Worm (Caenorhabditis elegans) whole organism, mixed stage, embryonic: ENCODE data around the gene ubc-24.

ENCODE experiments used
- M03D4.4 ChIP-seq: sonication (generic microtip); optimal IDR thresholded peaks from 2 replicates; lab custom pipeline; 2017; ENCODE audit warnings: mild to moderate bottlenecking, missing genetic modification characterization, missing compliant biosample characterization
- blmp-1 ChIP-seq: fragments of 150-350 bp; optimal IDR thresholded peaks from 2 replicates; lab custom pipeline; 2014; ENCODE audit warnings: missing biosample characterization, missing genetic modification characterization
- ceh-39 ChIP-seq: fragments of 150-350 bp; optimal IDR thresholded peaks from 2 replicates; lab custom pipeline; 2014; ENCODE audit warnings: missing biosample characterization, missing genetic modification characterization
- ceh-43 ChIP-seq: fragments of 200-800 bp; sonication (Bioruptor generic); optimal IDR thresholded peaks from 2 replicates; lab custom pipeline; 2018; ENCODE audit warnings: mild to moderate bottlenecking, missing genetic modification characterization, moderate library complexity, missing compliant biosample characterization
- ceh-83 ChIP-seq: fragments of 200-800 bp; sonication (Bioruptor generic); optimal IDR thresholded peaks from 2 replicates; lab custom pipeline; 2018; ENCODE audit warnings: mild to moderate bottlenecking, missing genetic modification characterization, missing compliant biosample characterization
- ces-1 ChIP-seq: fragments of 150-350 bp; optimal IDR thresholded peaks from 2 replicates; lab custom pipeline; 2014; ENCODE audit warnings: missing biosample characterization, missing genetic modification reagents, missing genetic modification characterization
- cnd-1 ChIP-seq: fragments of 200-800 bp; sonication (Bioruptor generic); optimal IDR thresholded peaks from 2 replicates; lab custom pipeline; 2018; ENCODE audit warnings: mild to moderate bottlenecking, missing genetic modification characterization, missing compliant biosample characterization
- elt-1 ChIP-seq: sonication (generic microtip); optimal IDR thresholded peaks from 2 replicates; lab custom pipeline; 2017; ENCODE audit warnings: missing genetic modification characterization, mild to moderate bottlenecking, missing compliant biosample characterization, antibody characterized with exemption, moderate library complexity, borderline replicate concordance; ENCODE audit not compliant: insufficient read depth
- elt-3 ChIP-seq: fragments of 150-350 bp; optimal IDR thresholded peaks from 2 replicates; lab custom pipeline; 2014; ENCODE audit warnings: missing biosample characterization, missing genetic modification characterization
- flh-1 ChIP-seq: fragments of 200-800 bp; sonication (Bioruptor generic); optimal IDR thresholded peaks from 2 replicates; lab custom pipeline; 2018; ENCODE audit warnings: mild to moderate bottlenecking, missing genetic modification characterization, moderate library complexity, missing compliant biosample characterization
- ham-2 ChIP-seq: fragments of 200-800 bp; sonication (Bioruptor generic); optimal IDR thresholded peaks from 2 replicates; lab custom pipeline; 2018; ENCODE audit warnings: mild to moderate bottlenecking, missing genetic modification characterization, missing compliant biosample characterization
- hlh-1 ChIP-seq: fragments of 150-350 bp; optimal IDR thresholded peaks from 2 replicates; lab custom pipeline; 2014; ENCODE audit warnings: missing biosample characterization, missing genetic modification reagents, missing genetic modification characterization
- lin-32 ChIP-seq: fragments of 200-800 bp; sonication (Bioruptor generic); optimal IDR thresholded peaks from 2 replicates; lab custom pipeline; 2018; ENCODE audit warnings: mild to moderate bottlenecking, missing genetic modification characterization, missing compliant biosample characterization
- lsy-2 ChIP-seq: fragments of 150-350 bp; optimal IDR thresholded peaks from 2 replicates; lab custom pipeline; 2014; ENCODE audit warnings: missing biosample characterization, missing genetic modification characterization
- mep-1 ChIP-seq: fragments of 150-350 bp; optimal IDR thresholded peaks from 2 replicates; lab custom pipeline; 2017; ENCODE audit warnings: missing biosample characterization, missing genetic modification reagents, missing genetic modification characterization, inconsistent platforms
- nhr-12 ChIP-seq: fragments of 150-350 bp; optimal IDR thresholded peaks from 2 replicates; lab custom pipeline; 2014; ENCODE audit warnings: missing biosample characterization, missing genetic modification characterization
- nhr-2 ChIP-seq: fragments of 150-350 bp; optimal IDR thresholded peaks from 2 replicates; lab custom pipeline; 2014; ENCODE audit warnings: missing biosample characterization, missing genetic modification characterization
- nhr-237 ChIP-seq: fragments of 150-350 bp; optimal IDR thresholded peaks from 2 replicates; lab custom pipeline; 2014; ENCODE audit warnings: missing biosample characterization, missing genetic modification characterization
- nhr-28 ChIP-seq: fragments of 150-350 bp; optimal IDR thresholded peaks from 2 replicates; lab custom pipeline; 2014; ENCODE audit warnings: missing biosample characterization, missing genetic modification characterization
- nhr-76 ChIP-seq: sonication (generic microtip); optimal IDR thresholded peaks from 2 replicates; lab custom pipeline; 2017; ENCODE audit warnings: missing biosample characterization, missing genetic modification characterization
- pha-4 ChIP-seq: fragments of 150-350 bp; optimal IDR thresholded peaks from 2 replicates; lab custom pipeline; 2018; ENCODE audit warnings: missing biosample characterization, missing genetic modification reagents, missing genetic modification characterization
- sem-2 ChIP-seq: fragments of 200-800 bp; sonication (Bioruptor generic); optimal IDR thresholded peaks from 2 replicates; lab custom pipeline; 2018; ENCODE audit warnings: mild to moderate bottlenecking, missing genetic modification characterization, missing compliant biosample characterization
- snpc-4 ChIP-seq: fragments of 150-350 bp; optimal IDR thresholded peaks from 2 replicates; lab custom pipeline; 2014; ENCODE audit warnings: missing biosample characterization, missing genetic modification characterization
- sptf-1 ChIP-seq: sonication (generic microtip); optimal IDR thresholded peaks from 2 replicates; lab custom pipeline; 2017; ENCODE audit warnings: mild to moderate bottlenecking, missing genetic modification characterization, moderate library complexity, missing compliant biosample characterization
- tbx-8 ChIP-seq: fragments of 200-800 bp; sonication (Bioruptor generic); optimal IDR thresholded peaks from 2 replicates; lab custom pipeline; 2018; ENCODE audit warnings: mild to moderate bottlenecking, missing genetic modification characterization, moderate library complexity, missing compliant biosample characterization
- unc-120 ChIP-seq: sonication (generic microtip); optimal IDR thresholded peaks from 2 replicates; lab custom pipeline; 2017; ENCODE audit warnings: missing genetic modification characterization, missing compliant biosample characterization; ENCODE audit not compliant: poor library complexity, severe bottlenecking
- unc-62 ChIP-seq: fragments of 150-350 bp; optimal IDR thresholded peaks from 2 replicates; lab custom pipeline; 2014; ENCODE audit warnings: missing biosample characterization, missing genetic modification reagents, missing genetic modification characterization
- zip-8 ChIP-seq: fragments of 150-350 bp; optimal IDR thresholded peaks from 2 replicates; lab custom pipeline; 2014; ENCODE audit warnings: missing biosample characterization, missing genetic modification characterization
- ztf-11 ChIP-seq: fragments of 150-350 bp; optimal IDR thresholded peaks from 2 replicates; lab custom pipeline; 2014; ENCODE audit warnings: missing biosample characterization, missing genetic modification characterization

The ubc-24 gene

ce11 chrII:8442717-8443223, 37.4 kb downstream of the ubc-24 start, which contains the start of gene eif-3.G:
TSS of gene eif-3.G (plus strand) at chrII:8442767.
- TF ChIP-seq sptf-1 (no peak), nhr-12 (tag; lab: Kevin White, UChicago) (no peak), nhr-237 (tag; lab: Kevin White, UChicago) (no peak), ceh-83 (GFP tag; lab: Kevin White, UChicago) (no peak), blmp-1 (tag; lab: Kevin White, UChicago) (no peak), ceh-43 (GFP tag; lab: Kevin White, UChicago) (no peak), M03D4.4 (tag; lab: Kevin White, UChicago) (no peak), unc-120 (no peak), zip-8 (tag; lab: Kevin White, UChicago) (no peak), mep-1 (no peak), ceh-39 (tag; lab: Kevin White, UChicago) (no peak)

ce11 chrII:8444007-8444406, 38.6 kb downstream of the ubc-24 start, which contains the start of gene evl-20:
TSS of gene evl-20 (plus strand) at chrII:8444307.
- no peak for TF ChIP-seq pha-4 (tag; lab: Kevin White, UChicago)
- TF ChIP-seq unc-62 (GFP tag; lab: Kevin White, UChicago): no peak
- no peak for TF ChIP-seq nhr-28 (tag; lab: Kevin White, UChicago)
- no peak for TF ChIP-seq nhr-12 (tag; lab: Kevin White, UChicago)
- TF ChIP-seq elt-3: no peak
- TF ChIP-seq lin-32 (GFP tag; lab: Kevin White, UChicago): no peak
- no peak for TF ChIP-seq nhr-2 (tag; lab: Kevin White, UChicago)
- TF ChIP-seq ham-2 (GFP tag; lab: Kevin White, UChicago): no peak
- no peak for TF ChIP-seq nhr-237 (tag; lab: Kevin White, UChicago)
- TF ChIP-seq tbx-8 (GFP tag; lab: Kevin White, UChicago): no peak
- no peak for TF ChIP-seq snpc-4
- no peak for TF ChIP-seq ceh-39 (tag; lab: Kevin White, UChicago)
- TF ChIP-seq sem-2 (GFP tag; lab: Kevin White, UChicago): no peak
- TF ChIP-seq M03D4.4 (tag; lab: Kevin White, UChicago): no peak
- TF ChIP-seq nhr-76 (tag; lab: Kevin White, UChicago): no peak
- no peak for TF ChIP-seq ztf-11 (tag; lab: Kevin White, UChicago)
- no peak for TF ChIP-seq elt-1
- no peak for TF ChIP-seq ceh-83 (GFP tag; lab: Kevin White, UChicago)
- no peak for TF ChIP-seq lsy-2 (tag; lab: Kevin White, UChicago)

- TF ChIP-seq ceh-83 (GFP tag; lab: Kevin White, UChicago) (no peak), elt-3 (no peak), hlh-1 (tag; lab: Kevin White, UChicago) (no peak), sptf-1 (no peak), tbx-8 (GFP tag; lab: Kevin White, UChicago) (no peak), flh-1 (no peak), ces-1 (no peak), cnd-1 (tag; lab: Kevin White, UChicago) (no peak), nhr-12 (tag; lab: Kevin White, UChicago) (no peak), blmp-1 (tag; lab: Kevin White, UChicago) (no peak), ceh-43 (GFP tag; lab: Kevin White, UChicago) (no peak), ceh-39 (tag; lab: Kevin White, UChicago) (no peak)
These were observed 41.3 kb downstream of the ubc-24 start, which contains the start of gene cut-3 for ce11 chrII:8446731-8447130. TSS of gene cut-3 (minus strand) at chrII:8446831.

- TF ChIP-seq ceh-39 (tag; lab: Kevin White, UChicago) (no peak), sptf-1 (no peak), flh-1 (no peak), pha-4 (tag; lab: Kevin White, UChicago) (no peak), unc-62 (GFP tag; lab: Kevin White, UChicago) (no peak), ces-1 (no peak), ceh-43 (GFP tag; lab: Kevin White, UChicago) (no peak), snpc-4 (no peak), zip-8 (tag; lab: Kevin White, UChicago) (no peak), elt-1 (no peak), ham-2 (GFP tag; lab: Kevin White, UChicago) (no peak)
These were observed 44.3 kb downstream of the ubc-24 start, which contains the start of gene F22B5.4 for ce11 chrII:8449660-8450118. TSS of gene F22B5.4 (plus strand) at chrII:8449710.

- TF ChIP-seq ztf-11 (tag; lab: Kevin White, UChicago) (no peak), lin-32 (GFP tag; lab: Kevin White, UChicago) (no peak), mep-1 (no peak)
- TF ChIP-seq, all 35 proteins: peak for 0
These were observed 45.3 kb downstream of the ubc-24 start for ce11 chrII:8450750-8451149.
